Fruit fly (Drosophila melanogaster): ENCODE data around the gene chinmo.

Gene chinmo

DNA sequence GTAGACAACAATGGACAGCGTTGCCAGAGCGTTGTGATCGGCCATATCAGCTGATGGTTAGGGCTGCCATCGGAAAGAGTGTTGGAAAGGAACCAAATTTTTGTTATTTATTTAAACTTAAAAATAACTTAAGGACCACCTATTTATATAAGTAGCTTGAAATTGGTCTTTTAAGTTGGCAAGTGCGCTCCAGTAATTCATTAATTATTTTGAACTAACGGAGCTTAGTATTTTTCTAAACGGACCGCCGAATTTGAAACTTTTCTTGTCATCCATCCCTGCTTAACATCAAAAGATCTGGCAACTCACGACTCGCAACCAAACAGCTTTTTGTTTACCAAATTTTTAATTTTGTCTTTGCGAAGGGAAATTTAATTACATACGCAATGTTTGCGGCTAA is 39.9 kb upstream of the chinmo start, which contains the start of the genes Rab3GAP1 and CG14352 (continued):
- TF ChIP-seq Fer2 (tag; optimal IDR thresholded peaks at IDR 0.05) (peak; percentile 82), CG2889 (GFP tag; IDR thresholded peaks at IDR 0.05) (peak; percentile 69), H2.0 (GFP tag; IDR thresholded peaks at IDR 0.05) (peak; percentile 76), Dp (GFP tag; optimal IDR thresholded peaks at IDR 0.05) (peak; percentile 58), chinmo (GFP tag; IDR thresholded peaks at IDR 0.05; ENCODE audit: partially characterized antibody) (no peak), en (GFP tag; optimal IDR thresholded peaks at IDR 0.05) (no peak), Tbp (GFP tag; optimal IDR thresholded peaks at IDR 0.05) (no peak), CG18764 (GFP tag; optimal IDR thresholded peaks at IDR 0.05) (peak; percentile 84), CG11723 (GFP tag; optimal IDR thresholded peaks at IDR 0.05) (peak; percentile 72), CG8924 (tag; optimal IDR thresholded peaks at IDR 0.05) (peak; percentile 79), ranshi (GFP tag; IDR thresholded peaks at IDR 0.05) (peak; percentile 81; the same call in 1 of the 2 replicates), CG8765 (GFP tag; IDR thresholded peaks at IDR 0.05) (peak; percentile 78), CG7987 (GFP tag; optimal IDR thresholded peaks at IDR 0.05) (peak; percentile 47), Dbx (GFP tag; IDR thresholded peaks at IDR 0.05) (peak; percentile 86), sens-2 (GFP tag; IDR thresholded peaks at IDR 0.05) (peak; percentile 59; the same call in 1 of the 2 replicates), CG6272 (GFP tag; IDR thresholded peaks at IDR 0.05) (peak; percentile 82), CG10267 (tag; optimal IDR thresholded peaks at IDR 0.05) (peak; percentile 97), sob (GFP tag; IDR thresholded peaks at IDR 0.05) (peak; percentile 90), salm (tag; optimal IDR thresholded peaks at IDR 0.05) (peak; percentile 31), Gug (GFP tag; IDR thresholded peaks at IDR 0.05) (peak; percentile 85), CG14441 (GFP tag; IDR thresholded peaks at IDR 0.05) (peak; percentile 82), stc (GFP tag; IDR thresholded peaks at IDR 0.05) (peak; percentile 53; the same call in 1 of the 2 replicates), CG12659 (GFP tag; optimal IDR thresholded peaks at IDR 0.05) (peak; percentile 87), CG7271 (tag; optimal IDR thresholded peaks at IDR 0.05) (peak; percentile 65), Hr51 (GFP tag; optimal IDR thresholded peaks at IDR 0.05) (peak; percentile 83 to 90), CG9817 (tag; optimal IDR thresholded peaks at IDR 0.05) (peak; percentile 94), zfh1 (GFP tag; IDR thresholded peaks at IDR 0.05) (peak; percentile 86), Dip3 (GFP tag; optimal IDR thresholded peaks at IDR 0.05) (peak; percentile 91), CG18619 (GFP tag; optimal IDR thresholded peaks at IDR 0.05) (peak; percentile 72), Max (GFP tag; optimal IDR thresholded peaks at IDR 0.05) (peak; percentile 85), bowl (GFP tag; IDR thresholded peaks at IDR 0.05) (no peak), lbe (GFP tag; optimal IDR thresholded peaks at IDR 0.05) (peak; percentile 37), CG3163 (GFP tag; optimal IDR thresholded peaks at IDR 0.05) (peak; percentile 43), CG5245 (GFP tag; optimal IDR thresholded peaks at IDR 0.05) (peak; percentile 84), schlank (tag; optimal IDR thresholded peaks at IDR 0.05) (peak; percentile 45), H15 (GFP tag; IDR thresholded peaks at IDR 0.05) (peak; percentile 52; the same call in 1 of the 3 replicates), tio (GFP tag; optimal IDR thresholded peaks at IDR 0.05) (no peak), Xrp1 (GFP tag; IDR thresholded peaks at IDR 0.05) (peak; percentile 84), Usf (GFP tag; optimal IDR thresholded peaks at IDR 0.05) (peak; percentile 64), CG31441 (GFP tag; IDR thresholded peaks at IDR 0.05) (peak; percentile 82; the same call in 1 of the 2 replicates), twi (tag; optimal IDR thresholded peaks at IDR 0.05) (peak; percentile 78), Elba2 (GFP tag; optimal IDR thresholded peaks at IDR 0.05) (peak; percentile 52), NFAT (GFP tag; IDR thresholded peaks at IDR 0.05) (peak; percentile 80), CG10565 (GFP tag; optimal IDR thresholded peaks at IDR 0.05) (peak; percentile 8), prd (optimal IDR thresholded peaks at IDR 0.05) (no peak), prd (GFP tag; IDR thresholded peaks at IDR 0.05) (peak; percentile 91), ATbp (GFP tag; optimal IDR thresholded peaks at IDR 0.05) (peak; percentile 63), btn (GFP tag; optimal IDR thresholded peaks at IDR 0.05) (peak; percentile 45), emc (GFP tag; optimal IDR thresholded peaks at IDR 0.05) (peak; percentile 72), corto (GFP tag; optimal IDR thresholded peaks at IDR 0.05) (no peak), CG31224 (GFP tag; IDR thresholded peaks at IDR 0.05) (peak; percentile 63), PHDP (tag; optimal IDR thresholded peaks at IDR 0.05) (peak; percentile 77)
